Fruit fly (Drosophila melanogaster): ENCODE data around the gene Ip259.
A peak's percentile ranks its signal among the peaks of the same experiment; 100 is the strongest.

Gene Ip259

dm6 chr2L:10428528-10428927 is 20.4 kb downstream of the Ip259 start, which contains the start of gene CG5188 (continued):
- TF ChIP-seq Drgx (GFP tag; IDR thresholded peaks at IDR 0.05) (peak; percentile 44; the same call in 1 of the 2 replicates), Hand (GFP tag; optimal IDR thresholded peaks at IDR 0.05) (no peak), tup (GFP tag; optimal IDR thresholded peaks at IDR 0.05) (no peak), phol (tag; optimal IDR thresholded peaks at IDR 0.05) (peak; percentile 55), Taf1 (GFP tag; IDR thresholded peaks at IDR 0.05) (0 out of 2 replicates have a peak, but pooled peaks have one; percentile 29), lbe (GFP tag; optimal IDR thresholded peaks at IDR 0.05) (peak; percentile 14), CG2120 (GFP tag; optimal IDR thresholded peaks at IDR 0.05) (peak; percentile 56), zfh1 (GFP tag; IDR thresholded peaks at IDR 0.05) (peak; percentile 37; the same call in 1 of the 3 replicates), CG17359 (tag; optimal IDR thresholded peaks at IDR 0.05) (peak; percentile 60), CG31441 (GFP tag; IDR thresholded peaks at IDR 0.05) (peak; percentile 64), Bgb (GFP tag; IDR thresholded peaks at IDR 0.05; ENCODE audit: partially characterized antibody) (peak; percentile 16; the same call in 1 of the 2 replicates), eve (GFP tag; optimal IDR thresholded peaks at IDR 0.05) (no peak), Bdp1 (GFP tag; optimal IDR thresholded peaks at IDR 0.05) (no peak), Bteb2 (GFP tag; optimal IDR thresholded peaks at IDR 0.05) (no peak), CG7556 (GFP tag; optimal IDR thresholded peaks at IDR 0.05) (peak; percentile 60), CG12155 (GFP tag; optimal IDR thresholded peaks at IDR 0.05) (peak; percentile 37), en (GFP tag; optimal IDR thresholded peaks at IDR 0.05) (no peak), aop (GFP tag; IDR thresholded peaks at IDR 0.05) (no peak), H2.0 (GFP tag; IDR thresholded peaks at IDR 0.05) (peak; percentile 45), Fer3 (tag; optimal IDR thresholded peaks at IDR 0.05) (peak; percentile 53), Sry-δ (GFP tag; optimal IDR thresholded peaks at IDR 0.05) (no peak), chif (GFP tag; optimal IDR thresholded peaks at IDR 0.05) (no peak), HLHmδ (GFP tag; optimal IDR thresholded peaks at IDR 0.05) (no peak), Dp (GFP tag; optimal IDR thresholded peaks at IDR 0.05) (peak; percentile 3), sisA (GFP tag; IDR thresholded peaks at IDR 0.05) (no peak; the same call in 1 of the 2 replicates), CG10209 (GFP tag; optimal IDR thresholded peaks at IDR 0.05) (no peak), tna (GFP tag; IDR thresholded peaks at IDR 0.05; ENCODE audit: partially characterized antibody) (no peak), BtbVII (GFP tag; optimal IDR thresholded peaks at IDR 0.05) (no peak), CG14710 (tag; optimal IDR thresholded peaks at IDR 0.05) (peak; percentile 42), Xbp1 (GFP tag; optimal IDR thresholded peaks at IDR 0.05) (peak; percentile 57), jumu (GFP tag; optimal IDR thresholded peaks at IDR 0.05) (peak; percentile 13), CG12104 (GFP tag; optimal IDR thresholded peaks at IDR 0.05) (no peak), CG8388 (GFP tag; optimal IDR thresholded peaks at IDR 0.05) (peak; percentile 99), CG8944 (GFP tag; optimal IDR thresholded peaks at IDR 0.05) (no peak), hkb (optimal IDR thresholded peaks at IDR 0.05) (no peak), hkb (GFP tag; IDR thresholded peaks at IDR 0.05) (peak; percentile 61; the same call in 1 of the 2 replicates), CG7839 (tag; optimal IDR thresholded peaks at IDR 0.05) (peak; percentile 63), CHES-1-like (GFP tag; optimal IDR thresholded peaks at IDR 0.05) (peak; percentile 20), slp2 (GFP tag; optimal IDR thresholded peaks at IDR 0.05) (no peak), Optix (GFP tag; IDR thresholded peaks at IDR 0.05) (no peak), D (optimal IDR thresholded peaks at IDR 0.05) (no peak), D (GFP tag; optimal IDR thresholded peaks at IDR 0.05) (no peak), Mrtf (GFP tag; IDR thresholded peaks at IDR 0.05) (no peak), TFAM (GFP tag; optimal IDR thresholded peaks at IDR 0.05) (no peak), Dbx (GFP tag; IDR thresholded peaks at IDR 0.05) (peak; percentile 66; the same call in 1 of the 3 replicates), unc-4 (GFP tag; IDR thresholded peaks at IDR 0.05; ENCODE audit: partially characterized antibody) (0 out of 2 replicates have a peak, but pooled peaks have one; percentile 26), B-H2 (GFP tag; optimal IDR thresholded peaks at IDR 0.05) (peak; percentile 1), cato (GFP tag; optimal IDR thresholded peaks at IDR 0.05; ENCODE audit: borderline replicate concordance) (no peak), nmo (GFP tag; optimal IDR thresholded peaks at IDR 0.05) (peak; percentile 57), CG12391 (tag; optimal IDR thresholded peaks at IDR 0.05) (peak; percentile 67), Lpt (GFP tag; optimal IDR thresholded peaks at IDR 0.05) (no peak)
